Worm (Caenorhabditis elegans) whole organism, L1 larva: ENCODE measurements around the gene cul-2.

Experiments
- C16A3.4 ChIP-seq: fragments of 150-350 bp; optimal IDR thresholded peaks from 2 replicates; lab custom pipeline; 2014; ENCODE audit warnings: missing biosample characterization, missing genetic modification characterization
- C34B4.2 ChIP-seq: sonication (generic microtip); optimal IDR thresholded peaks from 2 replicates; lab custom pipeline; 2017; ENCODE audit warnings: mild to moderate bottlenecking, missing genetic modification characterization, missing compliant biosample characterization
- F16B12.6 ChIP-seq: fragments of 150-350 bp; optimal IDR thresholded peaks from 2 replicates; lab custom pipeline; 2014; ENCODE audit warnings: missing biosample characterization, missing genetic modification characterization
- Y116A8C.19 ChIP-seq: sonication (generic microtip); optimal IDR thresholded peaks from 2 replicates; lab custom pipeline; 2016; ENCODE audit warnings: missing compliant biosample characterization, missing genetic modification characterization, borderline replicate concordance
- alr-1 ChIP-seq: fragments of 200-800 bp; sonication (Bioruptor generic); optimal IDR thresholded peaks from 2 replicates; lab custom pipeline; 2018; ENCODE audit warnings: borderline replicate concordance, mild to moderate bottlenecking, missing genetic modification characterization, missing compliant biosample characterization
- ama-1 ChIP-seq: fragments of 150-350 bp; optimal IDR thresholded peaks from 2 replicates; lab custom pipeline; 2014
- blmp-1 ChIP-seq: fragments of 150-350 bp; optimal IDR thresholded peaks from 2 replicates; lab custom pipeline; 2014; ENCODE audit warnings: missing biosample characterization, missing genetic modification characterization
- ceh-8 ChIP-seq: fragments of 200-800 bp; sonication (Bioruptor generic); optimal IDR thresholded peaks from 2 replicates; lab custom pipeline; 2018; ENCODE audit warnings: mild to moderate bottlenecking, missing genetic modification characterization, moderate library complexity, missing compliant biosample characterization
- dpl-1 ChIP-seq, 3 experiments: fragments of 150-350 bp in 2 of 3; sonication (generic microtip) in 1 of 3; optimal IDR thresholded peaks; 2 replicates each; lab custom pipeline; 2014 to 2017; ENCODE audit warnings: missing biosample characterization in 3 of 3, missing genetic modification characterization in 3 of 3, missing genetic modification reagents in 3 of 3
- dsc-1 ChIP-seq: sonication (generic microtip); optimal IDR thresholded peaks from 2 replicates; lab custom pipeline; 2016; ENCODE audit warnings: mild to moderate bottlenecking, missing genetic modification characterization, missing compliant biosample characterization
- efl-1 ChIP-seq, 4 experiments: fragments of 150-350 bp; optimal IDR thresholded peaks in 3 of 4; peaks in 1 of 4; 1 replicate in 1 of 4; 2 replicates in 3 of 4; lab custom pipeline; 2014; ENCODE audit warnings: missing biosample characterization in 2 of 4, missing genetic modification characterization in 2 of 4, missing genetic modification reagents in 2 of 4
- efl-3 ChIP-seq: fragments of 200-800 bp; sonication (Bioruptor generic); optimal IDR thresholded peaks from 2 replicates; lab custom pipeline; 2018; ENCODE audit warnings: mild to moderate bottlenecking, missing genetic modification characterization, missing compliant biosample characterization
- egl-13 ChIP-seq: sonication (generic microtip); optimal IDR thresholded peaks from 2 replicates; lab custom pipeline; 2016; ENCODE audit warnings: missing genotype, missing genetic modification reagents, missing genetic modification characterization, missing compliant biosample characterization
- egl-27 ChIP-seq, 2 experiments: fragments of 150-350 bp in 1 of 2; sonication (generic microtip); optimal IDR thresholded peaks; 3 replicates each; lab custom pipeline; 2017 to 2018; ENCODE audit warnings: missing biosample characterization in 2 of 2, missing genetic modification characterization in 2 of 2, missing genetic modification reagents in 2 of 2
- elt-2 ChIP-seq: sonication (generic microtip); optimal IDR thresholded peaks from 2 replicates; lab custom pipeline; 2016; ENCODE audit warnings: missing genetic modification characterization, mild to moderate bottlenecking, inconsistent platforms, missing compliant biosample characterization, missing genetic modification reagents
- fkh-4 ChIP-seq: sonication (generic microtip); optimal IDR thresholded peaks from 2 replicates; lab custom pipeline; 2016; ENCODE audit warnings: missing compliant biosample characterization, missing genetic modification characterization, borderline replicate concordance
- fkh-8 ChIP-seq: sonication (generic microtip); optimal IDR thresholded peaks from 2 replicates; lab custom pipeline; 2016; ENCODE audit warnings: mild to moderate bottlenecking, missing genetic modification characterization, missing compliant biosample characterization
- grh-1 ChIP-seq: fragments of 200-800 bp; sonication (Bioruptor generic); IDR thresholded peaks from 2 replicates; pipeline ENCODE4 v1.3.6; 2022; ENCODE audit warnings: missing genetic modification reagents, missing genetic modification characterization, missing compliant biosample characterization
- hlh-4 ChIP-seq: sonication (generic microtip); optimal IDR thresholded peaks from 2 replicates; lab custom pipeline; 2016; ENCODE audit warnings: mild to moderate bottlenecking, missing genetic modification characterization, missing compliant biosample characterization
- hpl-2 ChIP-seq: fragments of 150-350 bp; optimal IDR thresholded peaks from 2 replicates; lab custom pipeline; 2014; ENCODE audit warnings: missing biosample characterization, missing genetic modification reagents, missing genetic modification characterization
- irx-1 ChIP-seq: sonication (generic microtip); optimal IDR thresholded peaks from 2 replicates; lab custom pipeline; 2016; ENCODE audit warnings: missing genetic modification characterization, missing compliant biosample characterization
- isw-1 ChIP-seq: fragments of 200-800 bp; sonication (Bioruptor generic); IDR thresholded peaks from 2 replicates; pipeline ENCODE4 v1.3.6; 2022; ENCODE audit warnings: missing genetic modification characterization, missing compliant biosample characterization
- lin-14 ChIP-seq: fragments of 200-800 bp; sonication (Bioruptor generic); optimal IDR thresholded peaks from 2 replicates; lab custom pipeline; 2018; ENCODE audit warnings: mild to moderate bottlenecking, missing genetic modification characterization, moderate library complexity, missing compliant biosample characterization
- lin-15B ChIP-seq: fragments of 150-350 bp; sonication (generic microtip); optimal IDR thresholded peaks from 3 replicates; lab custom pipeline; 2014; ENCODE audit warnings: missing biosample characterization, missing genetic modification characterization
- lin-39 ChIP-seq: fragments of 150-350 bp; optimal IDR thresholded peaks from 2 replicates; lab custom pipeline; 2014; ENCODE audit warnings: missing biosample characterization, missing genetic modification reagents, missing genetic modification characterization
- lir-3 ChIP-seq: sonication (generic microtip); optimal IDR thresholded peaks from 2 replicates; lab custom pipeline; 2016; ENCODE audit warnings: mild to moderate bottlenecking, missing genetic modification characterization, moderate library complexity, missing compliant biosample characterization; ENCODE audit not compliant: poor library complexity
- lsy-2 ChIP-seq, 2 experiments: fragments of 150-350 bp; optimal IDR thresholded peaks; 2 replicates each; lab custom pipeline; 2014; ENCODE audit warnings: missing biosample characterization in 2 of 2, missing genetic modification characterization in 2 of 2
- mab-9 ChIP-seq: fragments of 200-800 bp; sonication (Bioruptor generic); IDR thresholded peaks from 2 replicates; pipeline ENCODE4 v1.3.6; 2022; ENCODE audit warnings: missing genetic modification reagents, missing genetic modification characterization, missing compliant biosample characterization
- mdl-1 ChIP-seq, 2 experiments: fragments of 150-350 bp; optimal IDR thresholded peaks; 2 replicates each; lab custom pipeline; 2014 to 2017; ENCODE audit warnings: missing biosample characterization in 2 of 2, missing genetic modification characterization in 2 of 2, inconsistent platforms in 1 of 2
- mef-2 ChIP-seq: fragments of 150-350 bp; optimal IDR thresholded peaks from 2 replicates; lab custom pipeline; 2014; ENCODE audit warnings: missing biosample characterization, missing genetic modification characterization
- nhr-11 ChIP-seq: fragments of 150-350 bp; optimal IDR thresholded peaks from 2 replicates; lab custom pipeline; 2014; ENCODE audit warnings: missing biosample characterization, missing genetic modification characterization
- nhr-12 ChIP-seq: sonication (generic microtip); optimal IDR thresholded peaks from 2 replicates; lab custom pipeline; 2017; ENCODE audit warnings: missing biosample characterization, missing genetic modification characterization
- nhr-19 ChIP-seq: fragments of 200-800 bp; sonication (Bioruptor generic); conservative IDR thresholded peaks from 2 replicates; pipeline ENCODE4 v1.3.6; 2022; ENCODE audit warnings: missing genetic modification characterization, missing compliant biosample characterization
- nhr-20 ChIP-seq: sonication (generic microtip); optimal IDR thresholded peaks from 2 replicates; lab custom pipeline; 2016; ENCODE audit warnings: mild to moderate bottlenecking, missing genetic modification characterization, missing compliant biosample characterization
- nhr-237 ChIP-seq: fragments of 150-350 bp; optimal IDR thresholded peaks from 2 replicates; lab custom pipeline; 2014; ENCODE audit warnings: missing biosample characterization, missing genetic modification characterization
- nhr-47 ChIP-seq: sonication (generic microtip); optimal IDR thresholded peaks from 2 replicates; lab custom pipeline; 2016; ENCODE audit warnings: mild to moderate bottlenecking, missing genetic modification characterization, moderate library complexity, missing compliant biosample characterization
- nhr-71 ChIP-seq: sonication (generic microtip); optimal IDR thresholded peaks from 2 replicates; lab custom pipeline; 2016; ENCODE audit warnings: mild to moderate bottlenecking, missing genetic modification characterization, moderate library complexity, missing compliant biosample characterization
- nhr-76 ChIP-seq: sonication (generic microtip); optimal IDR thresholded peaks from 2 replicates; lab custom pipeline; 2017; ENCODE audit warnings: missing biosample characterization, missing genetic modification characterization
- nhr-84 ChIP-seq: sonication (generic microtip); optimal IDR thresholded peaks from 2 replicates; lab custom pipeline; 2017; ENCODE audit warnings: missing biosample characterization, missing genetic modification characterization
- rnt-1 ChIP-seq: sonication (generic microtip); optimal IDR thresholded peaks from 2 replicates; lab custom pipeline; 2016; ENCODE audit warnings: mild to moderate bottlenecking, missing genetic modification characterization, moderate library complexity, missing compliant biosample characterization
- skn-1 ChIP-seq: fragments of 150-350 bp; optimal IDR thresholded peaks from 2 replicates; lab custom pipeline; 2014; ENCODE audit warnings: missing biosample characterization, missing genetic modification characterization
- snpc-4 ChIP-seq: fragments of 150-350 bp; optimal IDR thresholded peaks from 2 replicates; lab custom pipeline; 2014; ENCODE audit warnings: missing biosample characterization, missing genetic modification characterization
- snu-23 ChIP-seq: sonication (generic microtip); optimal IDR thresholded peaks from 2 replicates; lab custom pipeline; 2016; ENCODE audit warnings: missing genetic modification characterization, missing compliant biosample characterization
- sox-4 ChIP-seq: sonication (generic microtip); optimal IDR thresholded peaks from 2 replicates; lab custom pipeline; 2016; ENCODE audit warnings: missing genetic modification characterization, missing compliant biosample characterization
- sptf-1 ChIP-seq: fragments of 150-350 bp; optimal IDR thresholded peaks from 2 replicates; lab custom pipeline; 2014; ENCODE audit warnings: missing biosample characterization, missing genetic modification characterization
- swsn-7 ChIP-seq: sonication (generic microtip); optimal IDR thresholded peaks from 2 replicates; lab custom pipeline; 2016; ENCODE audit warnings: missing genetic modification characterization, missing compliant biosample characterization
- tlp-1 ChIP-seq: fragments of 150-350 bp; optimal IDR thresholded peaks from 2 replicates; lab custom pipeline; 2014; ENCODE audit warnings: missing biosample characterization, missing genetic modification characterization
- unc-30 ChIP-seq: sonication (generic microtip); optimal IDR thresholded peaks from 2 replicates; lab custom pipeline; 2017; ENCODE audit warnings: missing biosample characterization, missing genetic modification characterization
- unc-86 ChIP-seq: sonication (generic microtip); optimal IDR thresholded peaks from 2 replicates; lab custom pipeline; 2016; ENCODE audit warnings: missing genetic modification characterization, missing compliant biosample characterization
- xbp-1 ChIP-seq: sonication (generic microtip); optimal IDR thresholded peaks from 2 replicates; lab custom pipeline; 2016; ENCODE audit warnings: missing genetic modification characterization, missing compliant biosample characterization
- zag-1 ChIP-seq: fragments of 150-350 bp; optimal IDR thresholded peaks from 2 replicates; lab custom pipeline; 2014; ENCODE audit warnings: missing biosample characterization, missing genetic modification characterization
- zip-4 ChIP-seq: fragments of 200-800 bp; sonication (Bioruptor generic); optimal IDR thresholded peaks from 2 replicates; lab custom pipeline; 2018; ENCODE audit warnings: mild to moderate bottlenecking, missing genetic modification characterization, moderate library complexity, missing compliant biosample characterization
- ztf-11 ChIP-seq, 2 experiments: sonication (generic microtip); optimal IDR thresholded peaks; 2 replicates each; lab custom pipeline; 2016 to 2017; ENCODE audit warnings: missing genetic modification characterization in 2 of 2, missing biosample characterization in 1 of 2, missing compliant biosample characterization in 1 of 2

Gene cul-2

DNA sequence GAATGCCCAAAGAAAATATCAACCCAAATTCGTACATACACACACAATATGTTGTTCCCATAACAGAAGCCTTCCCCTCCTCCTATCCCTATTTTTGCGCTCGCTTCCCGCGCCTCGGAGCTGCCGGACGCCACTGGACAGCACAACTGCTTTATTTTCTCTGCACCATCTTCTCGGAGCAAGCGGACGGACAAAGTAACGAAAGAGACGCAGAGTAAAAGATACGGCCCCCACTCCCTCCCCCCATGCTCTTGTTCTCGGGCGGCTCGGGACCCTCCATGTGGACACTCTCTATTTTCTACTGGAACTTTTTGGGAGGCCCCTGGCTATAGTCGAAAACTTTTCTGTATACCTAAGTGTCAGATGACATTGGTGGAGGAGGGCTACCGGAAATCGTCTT, 10.8 kb downstream of the cul-2 start:
- TF ChIP-seq hpl-2 (GFP tag; lab: Kevin White, UChicago) (no peak), ceh-8 (GFP tag; lab: Kevin White, UChicago) (no peak), elt-2 (tag; lab: Kevin White, UChicago) (no peak), alr-1 (tag; lab: Kevin White, UChicago) (no peak), lin-15B (no peak), fkh-8 (tag; lab: Kevin White, UChicago) (no peak), nhr-20 (no peak), blmp-1 (no peak), efl-3 (no peak), nhr-84 (tag; lab: Kevin White, UChicago) (no peak), nhr-19 (GFP tag; lab: Robert Waterston, UW) (no peak), tlp-1 (no peak), skn-1 (tag; lab: Kevin White, UChicago) (no peak), dsc-1 (tag; lab: Kevin White, UChicago) (peak; percentile 9), mdl-1 (tag; optimal IDR thresholded peaks at IDR 0.05; lab: Kevin White, UChicago) (no peak), zip-4 (GFP tag; lab: Kevin White, UChicago) (no peak), nhr-12 (tag; lab: Kevin White, UChicago) (no peak), lir-3 (tag; lab: Kevin White, UChicago) (no peak), irx-1 (tag; lab: Kevin White, UChicago) (no peak), xbp-1 (no peak), C16A3.4 (tag; lab: Kevin White, UChicago) (no peak), egl-27 (tag; optimal IDR thresholded peaks at IDR 0.05; lab: Kevin White, UChicago) (no peak), ztf-11 (tag; optimal IDR thresholded peaks at IDR 0.05; lab: Kevin White, UChicago) (peak in 1 of 2 experiments; percentile 16), sptf-1 (no peak), dpl-1 (GFP tag; optimal IDR thresholded peaks at IDR 0.05; lab: Kevin White, UChicago) (peak in 1 of 3 experiments; percentile 0), nhr-76 (tag; lab: Kevin White, UChicago) (no peak), efl-1 (optimal IDR thresholded peaks at IDR 0.05; lab: Kevin White, UChicago) (peak in 1 of 2 experiments; percentile 2), efl-1 (GFP tag; optimal IDR thresholded peaks at IDR 0.05 in 1 of 2; lab: Kevin White, UChicago) (peak in 1 of 2 experiments; percentile 89), nhr-71 (tag; lab: Kevin White, UChicago) (peak; percentile 36), sox-4 (tag; lab: Kevin White, UChicago) (no peak), grh-1 (GFP tag; lab: Robert Waterston, UW) (no peak), fkh-4 (tag; lab: Kevin White, UChicago) (no peak), zag-1 (tag; lab: Kevin White, UChicago) (no peak), snpc-4 (no peak), isw-1 (GFP tag; lab: Robert Waterston, UW) (no peak), swsn-7 (peak; percentile 34), rnt-1 (tag; lab: Kevin White, UChicago) (no peak), lin-14 (GFP tag; lab: Kevin White, UChicago) (peak; percentile 82), egl-13 (tag; lab: Kevin White, UChicago) (no peak), mab-9 (no peak), lin-39 (tag; lab: Kevin White, UChicago) (no peak), nhr-237 (tag; lab: Kevin White, UChicago) (no peak), snu-23 (GFP tag; lab: Kevin White, UChicago) (peak; percentile 29), unc-30 (tag; lab: Kevin White, UChicago) (no peak), F16B12.6 (tag; lab: Kevin White, UChicago) (no peak), nhr-11 (tag; lab: Kevin White, UChicago) (no peak), unc-86 (tag; lab: Kevin White, UChicago) (no peak), ama-1 (lab: Kevin White, UChicago) (no peak), Y116A8C.19 (no peak), hlh-4 (tag; lab: Kevin White, UChicago) (no peak), C34B4.2 (tag; lab: Kevin White, UChicago) (no peak), mef-2 (tag; lab: Kevin White, UChicago) (no peak), nhr-47 (tag; lab: Kevin White, UChicago) (peak; percentile 35), lsy-2 (tag; optimal IDR thresholded peaks at IDR 0.05; lab: Kevin White, UChicago) (peak in 1 of 2 experiments; percentile 23)
